Fruit fly (Drosophila melanogaster): ENCODE results near the gene CG8833.

CG8833 gene

dm6 chr3L:13925117-13925726, 3.6 kb downstream of the CG8833 start, which contains the start of gene Rgl (continued):
- TF ChIP-seq exex (tag; optimal IDR thresholded peaks at IDR 0.05) (no peak), prd (optimal IDR thresholded peaks at IDR 0.05) (no peak), prd (GFP tag; IDR thresholded peaks at IDR 0.05) (no peak), Bteb2 (GFP tag; optimal IDR thresholded peaks at IDR 0.05) (no peak), pum (GFP tag; optimal IDR thresholded peaks at IDR 0.05) (no peak), nerfin-2 (GFP tag; IDR thresholded peaks at IDR 0.05; ENCODE audit: partially characterized antibody) (no peak), CG2875 (GFP tag; optimal IDR thresholded peaks at IDR 0.05) (no peak), Elba2 (GFP tag; optimal IDR thresholded peaks at IDR 0.05) (no peak), CG4360 (GFP tag; IDR thresholded peaks at IDR 0.05) (peak; percentile 93), Usf (GFP tag; optimal IDR thresholded peaks at IDR 0.05) (no peak), h (optimal IDR thresholded peaks at IDR 0.05) (no peak), maf-S (GFP tag; optimal IDR thresholded peaks at IDR 0.05) (no peak), NC2α (GFP tag; optimal IDR thresholded peaks at IDR 0.05) (no peak), MTF-1 (GFP tag; optimal IDR thresholded peaks at IDR 0.05; ENCODE audit: borderline replicate concordance) (no peak), Dll (GFP tag; IDR thresholded peaks at IDR 0.05; ENCODE audit: partially characterized antibody) (no peak), sd (tag; optimal IDR thresholded peaks at IDR 0.05) (peak; percentile 30), CG10267 (tag; optimal IDR thresholded peaks at IDR 0.05) (no peak), luna (GFP tag; optimal IDR thresholded peaks at IDR 0.05) (no peak), D19B (GFP tag; optimal IDR thresholded peaks at IDR 0.05) (no peak), scrt (GFP tag; optimal IDR thresholded peaks at IDR 0.05) (no peak), hbn (GFP tag; IDR thresholded peaks at IDR 0.05; ENCODE audit: partially characterized antibody) (no peak), aop (GFP tag; IDR thresholded peaks at IDR 0.05) (0 out of 2 replicates have a peak, but pooled peaks have one; percentile 26), dpn (GFP tag; optimal IDR thresholded peaks at IDR 0.05) (no peak), en (GFP tag; optimal IDR thresholded peaks at IDR 0.05) (no peak), CG11398 (GFP tag; optimal IDR thresholded peaks at IDR 0.05) (no peak), Gsc (GFP tag; IDR thresholded peaks at IDR 0.05) (no peak), CG33213 (GFP tag; optimal IDR thresholded peaks at IDR 0.05) (no peak), gro (GFP tag; optimal IDR thresholded peaks at IDR 0.05) (peak; percentile 56), CG31441 (GFP tag; IDR thresholded peaks at IDR 0.05) (no peak), CG17359 (tag; optimal IDR thresholded peaks at IDR 0.05) (no peak), bowl (GFP tag; IDR thresholded peaks at IDR 0.05) (no peak), crol (GFP tag; IDR thresholded peaks at IDR 0.05) (peak; percentile 25; the same call in 1 of the 2 replicates), zf30C (GFP tag; optimal IDR thresholded peaks at IDR 0.05) (no peak), Scr (GFP tag; IDR thresholded peaks at IDR 0.05; ENCODE audit: partially characterized antibody) (peak; percentile 29; the same call in 1 of the 2 replicates), Vsx1 (GFP tag; optimal IDR thresholded peaks at IDR 0.05) (no peak), ems (GFP tag; optimal IDR thresholded peaks at IDR 0.05) (no peak), CG10209 (GFP tag; optimal IDR thresholded peaks at IDR 0.05) (no peak), CG31224 (GFP tag; IDR thresholded peaks at IDR 0.05) (no peak), Dek (tag; optimal IDR thresholded peaks at IDR 0.05) (no peak), ara (GFP tag; IDR thresholded peaks at IDR 0.05) (no peak), ssp (GFP tag; IDR thresholded peaks at IDR 0.05) (no peak), CG10431 (GFP tag; optimal IDR thresholded peaks at IDR 0.05) (no peak), D19A (tag; optimal IDR thresholded peaks at IDR 0.05) (no peak), CG1603 (tag; optimal IDR thresholded peaks at IDR 0.05) (no peak), pb (GFP tag; optimal IDR thresholded peaks at IDR 0.05) (no peak), p53 (GFP tag; optimal IDR thresholded peaks at IDR 0.05) (no peak), CG8089 (GFP tag; optimal IDR thresholded peaks at IDR 0.05) (no peak), ATbp (GFP tag; optimal IDR thresholded peaks at IDR 0.05) (no peak), jing (GFP tag; optimal IDR thresholded peaks at IDR 0.05) (no peak), Ada2b (GFP tag; IDR thresholded peaks at IDR 0.05) (no peak), fu2 (GFP tag; optimal IDR thresholded peaks at IDR 0.05) (no peak), dati (GFP tag; IDR thresholded peaks at IDR 0.05) (no peak)

Measured in whole organism, embryonic.